Fruit fly (Drosophila melanogaster): Measurements from ENCODE around the gene CG10237.

DNA sequence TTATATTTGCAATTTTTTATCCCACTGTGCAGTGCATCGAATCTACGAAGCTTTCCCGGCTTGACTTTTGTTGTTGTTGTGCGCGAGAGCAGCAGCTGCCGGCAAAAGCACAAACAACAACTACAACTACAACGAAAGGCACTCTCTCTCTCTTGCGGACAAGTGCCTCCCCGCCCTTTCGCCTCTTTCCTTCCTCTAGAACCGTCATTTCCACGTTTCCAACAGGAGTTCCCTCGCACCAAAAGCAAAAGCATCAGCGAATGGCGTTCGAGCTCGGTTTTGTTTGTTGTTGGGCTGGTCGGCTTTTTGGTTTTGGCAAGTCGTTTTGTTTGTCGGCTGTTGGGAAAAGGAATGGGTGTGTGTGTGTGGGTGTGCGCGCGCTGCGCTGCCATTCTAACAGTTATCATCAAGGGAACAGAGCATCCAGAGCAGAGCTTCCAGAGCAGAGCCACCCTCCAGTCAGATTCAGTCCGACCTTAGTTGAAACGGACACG, 21.3 kb upstream of the CG10237 start, which contains the start of gene tj:
- TF ChIP-seq CG34376 (GFP tag; optimal IDR thresholded peaks at IDR 0.05) (no peak), CG17612 (GFP tag; IDR thresholded peaks at IDR 0.05) (no peak), CG12219 (GFP tag; optimal IDR thresholded peaks at IDR 0.05) (no peak), CG10431 (GFP tag; optimal IDR thresholded peaks at IDR 0.05) (no peak)
